Worm (Caenorhabditis elegans) whole organism, L4/young adult: ENCODE results near the gene R02E12.4.

Source experiments
- W03F9.2 ChIP-seq: fragments of 150-350 bp; optimal IDR thresholded peaks from 2 replicates; lab custom pipeline; 2014; ENCODE audit warnings: missing biosample characterization, missing genetic modification characterization
- dao-5 ChIP-seq: sonication (generic microtip); optimal IDR thresholded peaks from 2 replicates; lab custom pipeline; 2016; ENCODE audit warnings: missing genotype, missing genetic modification characterization, moderate library complexity, missing compliant biosample characterization
- him-1 ChIP-seq: sonication (generic microtip); optimal IDR thresholded peaks from 2 replicates; lab custom pipeline; 2016; ENCODE audit warnings: missing genotype, missing genetic modification reagents, missing genetic modification characterization, missing compliant biosample characterization

DNA sequence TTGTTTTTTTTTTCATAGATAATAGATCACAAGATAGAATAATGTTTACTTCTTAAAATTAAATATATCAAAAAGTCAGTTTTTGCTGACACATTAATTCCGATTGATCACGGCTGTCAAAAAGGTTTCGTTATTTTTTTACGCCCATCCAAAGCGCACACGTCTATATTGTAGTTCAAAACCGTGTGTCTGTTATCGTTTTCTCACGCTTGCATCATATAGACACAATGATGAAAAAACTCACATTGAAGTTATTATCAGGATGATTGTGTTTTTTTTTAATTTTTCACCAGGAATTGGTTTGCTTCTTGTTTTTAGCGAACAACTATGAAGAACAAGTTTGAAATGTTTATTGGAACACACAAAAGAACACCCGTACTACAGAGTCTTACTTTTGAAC lies 2.6 kb downstream of the R02E12.4 start:
- TF ChIP-seq him-1 (tag; lab: Kevin White, UChicago), result no peak
- no peak for TF ChIP-seq W03F9.2 (tag; lab: Kevin White, UChicago)
- TF ChIP-seq dao-5 (tag; lab: Kevin White, UChicago), result no peak
